Worm (Caenorhabditis elegans) whole organism, midembryonic: ENCODE measurements around the gene Y47D7A.17.

Experiments
- T22C8.4 ChIP-seq: fragments of 200-800 bp; sonication (Bioruptor generic); IDR thresholded peaks from 2 replicates; pipeline ENCODE4 v1.3.6; 2022; ENCODE audit warnings: missing genetic modification characterization, missing compliant biosample characterization
- cog-1 ChIP-seq: sonication (generic microtip); optimal IDR thresholded peaks from 2 replicates; lab custom pipeline; 2016; ENCODE audit warnings: missing genetic modification characterization, missing compliant biosample characterization
- flt-1 ChIP-seq: fragments of 200-800 bp; sonication (Bioruptor generic); IDR thresholded peaks from 2 replicates; pipeline ENCODE4 v1.3.6; 2022; ENCODE audit warnings: missing genetic modification characterization, missing compliant biosample characterization
- klf-2 ChIP-seq: fragments of 200-800 bp; sonication (Bioruptor generic); conservative IDR thresholded peaks from 2 replicates; pipeline ENCODE4 v1.3.6; 2022; ENCODE audit warnings: missing genetic modification reagents, missing genetic modification characterization, missing compliant biosample characterization
- med-1 ChIP-seq: sonication (generic microtip); optimal IDR thresholded peaks from 2 replicates; lab custom pipeline; 2017; ENCODE audit warnings: missing genetic modification characterization, mild to moderate bottlenecking, missing compliant biosample characterization, antibody characterized with exemption, missing genetic modification reagents; ENCODE audit not compliant: insufficient read depth
- ref-1 ChIP-seq: fragments of 200-800 bp; sonication (Bioruptor generic); conservative IDR thresholded peaks from 2 replicates; pipeline ENCODE4 v1.3.6; 2022; ENCODE audit warnings: missing genetic modification reagents, missing genetic modification characterization, missing compliant biosample characterization
- tab-1 ChIP-seq: fragments of 200-800 bp; sonication (Bioruptor generic); IDR thresholded peaks from 2 replicates; pipeline ENCODE4 v1.3.6; 2022; ENCODE audit warnings: missing genetic modification characterization, missing compliant biosample characterization
- ztf-23 ChIP-seq: fragments of 200-800 bp; sonication (Bioruptor generic); IDR thresholded peaks from 2 replicates; pipeline ENCODE4 v1.3.6; 2022; ENCODE audit warnings: missing genetic modification reagents, missing genetic modification characterization, missing compliant biosample characterization
- ztf-29 ChIP-seq: fragments of 200-800 bp; sonication (Bioruptor generic); IDR thresholded peaks from 2 replicates; pipeline ENCODE4 v1.3.6; 2022; ENCODE audit warnings: missing genetic modification reagents, missing genetic modification characterization, missing compliant biosample characterization

Gene Y47D7A.17

DNA sequence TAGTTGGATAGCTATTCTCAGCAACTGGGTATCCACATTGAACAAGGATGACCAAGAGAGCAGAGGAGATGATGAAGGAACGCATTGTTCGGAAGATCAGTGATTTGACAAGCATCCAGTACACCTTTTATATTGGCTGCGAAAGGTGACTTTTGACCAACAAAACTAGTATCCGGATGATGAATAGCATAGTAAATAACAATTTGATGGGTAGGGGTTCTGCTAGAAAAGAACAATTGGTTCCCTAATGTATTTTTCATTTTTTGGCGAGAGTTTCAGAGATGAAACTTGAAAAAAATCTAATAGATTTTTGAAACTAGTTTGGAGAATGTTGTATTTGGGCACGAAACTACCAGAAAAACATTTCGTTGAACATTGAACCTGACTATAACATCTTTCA, 16.6 kb upstream of the Y47D7A.17 start, which contains the start of gene Y47D7A.11:
Gene Y47D7A.11 (minus strand): TSS at position 101 of the 400 bp plus-strand sequence.
- TF ChIP-seq ztf-23 = no peak
- TF ChIP-seq med-1 (GFP tag; lab: Kevin White, UChicago) = no peak
- no peak for TF ChIP-seq flt-1
- no peak for TF ChIP-seq T22C8.4 (GFP tag; lab: Robert Waterston, UW)

DNA sequence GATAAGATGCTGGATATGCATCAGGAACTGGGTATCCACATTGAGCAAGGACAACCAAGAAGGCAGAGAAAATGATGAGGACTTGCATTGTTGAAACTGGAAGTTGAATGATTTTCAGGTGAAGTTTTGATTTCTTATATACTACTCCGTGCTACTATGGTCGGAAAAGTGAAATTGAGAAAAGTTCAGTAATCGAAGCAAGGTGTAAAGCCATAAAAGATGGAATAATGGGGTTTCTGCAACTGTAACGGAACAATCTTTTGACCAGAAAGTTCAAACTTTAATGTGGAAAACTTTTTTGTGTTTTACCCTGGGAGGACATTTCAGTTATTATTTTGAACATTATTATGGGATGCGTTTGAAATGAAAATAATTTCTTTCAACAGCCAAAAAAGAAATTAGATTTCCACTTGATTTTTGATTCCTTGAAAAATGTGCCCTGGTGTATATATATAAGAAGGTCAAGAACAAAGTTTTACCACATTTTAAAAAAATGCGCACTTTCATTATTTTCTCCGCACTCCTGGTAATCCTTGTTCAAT, 12.3 kb upstream of the Y47D7A.17 start, which contains the start of the genes Y47D7A.9 and Y47D7A.19:
Gene Y47D7A.9 (minus strand): TSS at position 101 of the 542 bp plus-strand sequence.
Gene Y47D7A.19 (plus strand): TSS at position 492 of the 542 bp plus-strand sequence.
- TF ChIP-seq ref-1 (GFP tag; lab: Robert Waterston, UW) (no peak), T22C8.4 (GFP tag; lab: Robert Waterston, UW) (no peak), med-1 (GFP tag; lab: Kevin White, UChicago) (no peak), ztf-23 (no peak), flt-1 (no peak), cog-1 (tag; lab: Kevin White, UChicago) (no peak), klf-2 (no peak), ztf-29 (GFP tag; lab: Robert Waterston, UW) (no peak), tab-1 (GFP tag; lab: Robert Waterston, UW) (no peak)

DNA sequence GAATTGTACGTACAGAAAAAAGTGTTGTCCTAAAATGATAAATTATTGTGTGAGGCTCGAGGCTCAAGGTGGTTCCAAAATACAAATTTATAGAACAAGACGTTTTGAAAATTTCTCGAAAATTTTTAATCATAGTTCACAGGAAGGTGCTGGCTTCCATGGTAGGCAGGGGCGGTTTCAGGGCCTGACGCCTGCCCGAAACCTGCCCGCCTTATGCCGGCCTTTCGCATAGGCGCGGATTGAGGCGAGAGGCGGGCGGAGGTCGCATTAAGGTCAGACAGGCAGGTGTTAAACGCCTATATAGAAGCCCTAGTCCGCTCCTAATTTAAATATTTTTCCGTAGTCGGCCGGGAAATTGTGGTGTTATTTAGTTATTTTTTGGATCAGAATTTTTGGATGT, 11.5 kb upstream of the Y47D7A.17 start:
- no peak for TF ChIP-seq tab-1 (GFP tag; lab: Robert Waterston, UW)
- TF ChIP-seq cog-1 (tag; lab: Kevin White, UChicago) = no peak
- TF ChIP-seq T22C8.4 (GFP tag; lab: Robert Waterston, UW) = no peak
- no peak for TF ChIP-seq ztf-23
- no peak for TF ChIP-seq flt-1
- no peak for TF ChIP-seq med-1 (GFP tag; lab: Kevin White, UChicago)
- TF ChIP-seq klf-2 = no peak

DNA sequence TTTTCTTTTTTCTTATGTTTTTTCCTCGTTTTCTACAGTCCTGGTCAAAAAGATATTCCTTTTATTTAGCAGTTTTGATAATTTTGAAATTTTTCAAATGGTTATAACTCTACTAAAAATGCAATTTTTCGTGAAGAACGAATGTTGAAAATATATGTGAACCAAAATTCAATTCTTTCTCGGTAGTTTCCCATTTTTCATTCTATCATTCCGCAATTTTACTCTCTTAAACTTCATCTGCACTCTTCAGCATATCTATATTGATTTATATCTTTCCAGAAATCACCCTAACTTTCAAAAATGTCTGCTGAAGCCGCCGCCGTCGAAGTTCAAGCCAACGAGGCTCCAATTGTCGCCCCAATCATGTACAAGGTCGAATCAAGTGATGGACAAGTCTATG, 10.5 kb upstream of the Y47D7A.17 start, which contains the start of gene skr-7:
Gene skr-7 (plus strand): TSS at position 301 of the 400 bp plus-strand sequence.
- TF ChIP-seq ref-1 (GFP tag; lab: Robert Waterston, UW) (no peak), flt-1 (no peak), tab-1 (GFP tag; lab: Robert Waterston, UW) (no peak), ztf-29 (GFP tag; lab: Robert Waterston, UW) (no peak), ztf-23 (no peak), klf-2 (no peak), cog-1 (tag; lab: Kevin White, UChicago) (no peak), med-1 (GFP tag; lab: Kevin White, UChicago) (no peak), T22C8.4 (GFP tag; lab: Robert Waterston, UW) (no peak)

DNA sequence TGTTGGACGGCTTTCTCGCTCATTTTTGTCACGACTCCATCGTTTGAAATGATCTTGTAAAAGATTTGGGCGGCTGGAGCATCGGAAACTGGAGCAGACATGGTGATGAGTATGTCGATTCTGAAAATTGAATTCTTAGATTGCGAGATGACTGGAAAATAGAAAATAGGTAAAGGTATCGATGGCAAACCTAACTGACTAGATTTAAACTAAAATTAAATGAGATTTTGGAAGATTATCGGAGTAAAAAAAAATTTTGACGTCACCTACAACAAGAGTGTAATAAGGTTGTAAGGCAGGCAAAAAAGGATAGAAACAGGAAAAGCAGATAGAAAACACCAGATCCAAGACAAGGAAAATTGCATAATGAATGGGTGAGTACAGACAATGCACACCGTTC, 9.9 kb upstream of the Y47D7A.17 start, which contains the start of gene skr-14:
Gene skr-14 (minus strand): TSS at position 101 of the 400 bp plus-strand sequence.
- no peak for TF ChIP-seq flt-1
- TF ChIP-seq cog-1 (tag; lab: Kevin White, UChicago) = no peak
- TF ChIP-seq ztf-29 (GFP tag; lab: Robert Waterston, UW) = no peak
- TF ChIP-seq ref-1 (GFP tag; lab: Robert Waterston, UW) = no peak
- TF ChIP-seq klf-2 = no peak
- no peak for TF ChIP-seq ztf-23
- TF ChIP-seq tab-1 (GFP tag; lab: Robert Waterston, UW) = no peak
- no peak for TF ChIP-seq med-1 (GFP tag; lab: Kevin White, UChicago)
- TF ChIP-seq T22C8.4 (GFP tag; lab: Robert Waterston, UW) = no peak

DNA sequence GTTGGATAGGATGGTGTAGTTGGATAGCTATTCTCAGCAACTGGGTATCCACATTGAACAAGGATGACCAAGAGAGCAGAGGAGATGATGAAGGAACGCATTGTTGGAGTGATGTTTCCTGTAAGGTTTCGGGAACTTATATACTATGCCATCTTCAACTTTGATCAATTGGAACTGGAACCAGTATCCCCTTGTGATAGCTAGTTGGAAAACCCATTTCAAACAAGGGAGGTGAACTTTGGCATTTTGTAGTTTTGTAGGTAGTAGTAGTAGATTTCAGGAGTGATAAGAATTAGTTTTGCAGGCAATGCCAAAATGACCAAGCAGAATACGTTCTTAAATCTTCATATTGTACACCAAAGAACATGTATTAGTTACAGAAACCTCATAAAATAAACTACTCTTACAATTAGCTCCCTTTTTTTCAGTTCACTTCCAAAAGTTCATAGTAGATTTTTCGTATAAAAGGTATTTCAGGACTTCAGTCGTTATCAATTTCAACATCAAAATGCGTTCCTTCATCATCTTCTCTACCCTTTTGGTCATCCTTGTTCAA, 8.2 kb upstream of the Y47D7A.17 start, which contains the start of the genes Y47D7A.7 and Y47D7A.2:
Gene Y47D7A.7 (minus strand): TSS at position 101 of the 556 bp plus-strand sequence.
Gene Y47D7A.2 (plus strand): TSS at position 506 of the 556 bp plus-strand sequence.
- TF ChIP-seq tab-1 (GFP tag; lab: Robert Waterston, UW) (no peak), klf-2 (no peak), ztf-23 (no peak), flt-1 (no peak), cog-1 (tag; lab: Kevin White, UChicago) (no peak), med-1 (GFP tag; lab: Kevin White, UChicago) (no peak), ztf-29 (GFP tag; lab: Robert Waterston, UW) (no peak), T22C8.4 (GFP tag; lab: Robert Waterston, UW) (no peak), ref-1 (GFP tag; lab: Robert Waterston, UW) (no peak)

DNA sequence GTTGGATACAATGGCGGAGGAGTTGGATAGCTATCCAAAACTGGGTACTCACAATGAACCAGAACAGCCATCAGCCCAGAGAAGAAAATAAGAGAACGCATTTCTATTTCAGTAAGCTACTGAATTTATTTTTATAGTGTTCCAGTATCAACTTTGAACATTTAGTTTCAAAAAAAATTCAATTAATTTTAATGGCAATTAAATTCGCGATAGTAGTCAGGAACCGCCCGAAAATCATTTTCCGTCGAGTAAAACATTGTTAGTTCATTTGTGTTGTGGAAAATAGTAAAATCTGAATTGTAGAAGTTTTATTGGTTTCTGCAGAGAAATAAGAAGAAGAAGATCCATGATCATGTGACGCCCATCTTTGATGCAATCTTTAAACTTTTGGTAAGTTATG, 6.5 kb upstream of the Y47D7A.17 start, which contains the start of gene Y47D7A.6:
Gene Y47D7A.6 (minus strand): TSS at position 101 of the 400 bp plus-strand sequence.
- TF ChIP-seq ztf-29 (GFP tag; lab: Robert Waterston, UW) (no peak), T22C8.4 (GFP tag; lab: Robert Waterston, UW) (no peak)

DNA sequence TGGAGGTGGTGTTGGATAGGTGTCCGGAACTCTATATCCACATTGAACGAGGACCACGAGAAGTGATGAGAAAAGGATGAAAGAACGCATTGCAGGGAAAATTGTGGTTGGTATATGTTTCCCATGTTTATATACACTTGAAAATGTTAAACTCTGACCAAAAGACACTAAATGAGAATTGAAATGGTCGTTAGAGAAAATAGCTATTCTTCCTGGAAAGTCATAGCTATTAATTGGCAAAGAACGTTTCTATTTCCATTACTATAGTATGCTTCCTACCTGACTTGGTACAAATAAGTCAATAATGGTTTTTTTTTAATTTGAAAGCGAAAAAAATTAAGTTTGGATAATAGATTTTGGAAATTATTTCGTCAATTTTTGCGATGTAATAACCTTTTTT, 5.1 kb upstream of the Y47D7A.17 start, which contains the start of gene Y47D7A.18:
Gene Y47D7A.18 (minus strand): TSS at position 101 of the 400 bp plus-strand sequence.
- TF ChIP-seq T22C8.4 (GFP tag; lab: Robert Waterston, UW) (no peak), ref-1 (GFP tag; lab: Robert Waterston, UW) (no peak), klf-2 (no peak), cog-1 (tag; lab: Kevin White, UChicago) (no peak), ztf-23 (no peak), tab-1 (GFP tag; lab: Robert Waterston, UW) (no peak), ztf-29 (GFP tag; lab: Robert Waterston, UW) (no peak), flt-1 (no peak), med-1 (GFP tag; lab: Kevin White, UChicago) (no peak)

DNA sequence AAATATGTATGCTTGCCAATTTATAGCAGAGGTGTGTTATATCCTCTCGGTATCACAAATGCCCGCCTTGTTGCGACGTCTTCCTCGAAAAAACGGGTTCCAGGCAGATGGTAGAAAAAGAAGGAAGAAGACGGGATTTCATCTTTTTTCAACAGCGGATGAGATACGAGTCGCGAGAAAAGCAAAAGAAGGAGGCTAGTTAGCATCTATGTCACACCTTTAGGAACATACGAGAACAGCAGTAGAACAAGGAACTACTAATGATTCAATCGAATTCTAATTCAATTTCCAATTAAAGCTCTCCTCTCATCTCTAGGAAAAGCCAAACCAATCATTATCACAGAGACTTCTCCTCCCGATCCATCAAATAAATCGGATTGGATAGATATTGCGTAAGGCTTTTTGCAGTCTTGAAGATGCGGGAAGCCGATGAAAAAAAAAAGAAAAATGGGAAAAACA, 3.0 kb upstream of the Y47D7A.17 start, which contains the start of gene grl-5:
Gene grl-5 (minus strand): TSS at position 51 of the 459 bp plus-strand sequence.
- TF ChIP-seq flt-1 (no peak), klf-2 (no peak), ztf-23 (no peak), ref-1 (GFP tag; lab: Robert Waterston, UW) (no peak), cog-1 (tag; lab: Kevin White, UChicago) (no peak), tab-1 (GFP tag; lab: Robert Waterston, UW) (no peak), T22C8.4 (GFP tag; lab: Robert Waterston, UW) (no peak), med-1 (GFP tag; lab: Kevin White, UChicago) (no peak), ztf-29 (GFP tag; lab: Robert Waterston, UW) (no peak)
